Fruit fly (Drosophila melanogaster): Measurements from ENCODE around the gene Ets65A.
A peak's percentile ranks its signal among the peaks of the same experiment; 100 is the strongest.

Gene Ets65A

DNA sequence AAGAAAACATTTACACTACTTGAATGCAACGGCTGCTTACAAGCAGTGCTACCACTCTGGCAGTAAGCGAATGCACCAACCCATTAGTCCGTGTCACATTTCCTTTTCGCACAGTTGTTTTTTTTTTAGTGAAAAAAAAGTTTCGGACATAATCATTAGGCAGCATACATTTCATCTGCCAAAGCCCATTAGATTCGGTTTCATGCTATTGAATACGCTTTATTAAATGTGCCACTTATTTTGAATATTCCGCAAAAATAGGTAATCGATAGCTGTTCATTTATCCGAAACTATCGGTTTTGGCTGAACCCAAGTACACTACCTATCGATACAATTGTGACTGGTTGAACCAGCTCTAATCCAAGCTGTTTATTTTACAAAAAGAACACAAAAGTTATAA, 42.6 kb upstream of the Ets65A start, which contains the start of gene tant (continued):
- TF ChIP-seq pnt (GFP tag; optimal IDR thresholded peaks at IDR 0.05): no peak
- TF ChIP-seq ind (GFP tag; optimal IDR thresholded peaks at IDR 0.05): no peak
- no peak for TF ChIP-seq lola (GFP tag; optimal IDR thresholded peaks at IDR 0.05)
- no peak for TF ChIP-seq CG2199 (GFP tag; IDR thresholded peaks at IDR 0.05)
- TF ChIP-seq CG16815 (GFP tag; optimal IDR thresholded peaks at IDR 0.05): no peak
- peak; percentile 76 for TF ChIP-seq pita (GFP tag; optimal IDR thresholded peaks at IDR 0.05)
- TF ChIP-seq Bdp1 (GFP tag; optimal IDR thresholded peaks at IDR 0.05): peak; percentile 11
- TF ChIP-seq Gsc (GFP tag; IDR thresholded peaks at IDR 0.05): no peak
- peak in 1 of 2 experiments; percentile 41 for TF ChIP-seq crp (GFP tag; optimal IDR thresholded peaks at IDR 0.05)
- TF ChIP-seq run (tag; optimal IDR thresholded peaks at IDR 0.05): no peak
- no peak for TF ChIP-seq emc (GFP tag; optimal IDR thresholded peaks at IDR 0.05)
- TF ChIP-seq tx (GFP tag; optimal IDR thresholded peaks at IDR 0.05): no peak
- TF ChIP-seq PHDP (tag; optimal IDR thresholded peaks at IDR 0.05): no peak
- no peak for TF ChIP-seq danr (GFP tag; IDR thresholded peaks at IDR 0.05)
- no peak for TF ChIP-seq otp (GFP tag; IDR thresholded peaks at IDR 0.05)
- TF ChIP-seq HHEX (GFP tag; optimal IDR thresholded peaks at IDR 0.05): no peak
- no peak for TF ChIP-seq bigmax (GFP tag; optimal IDR thresholded peaks at IDR 0.05)
- no peak for TF ChIP-seq eve (GFP tag; optimal IDR thresholded peaks at IDR 0.05)
- TF ChIP-seq z (GFP tag; IDR thresholded peaks at IDR 0.05): no peak
- TF ChIP-seq ranshi (GFP tag; IDR thresholded peaks at IDR 0.05): no peak
- no peak for TF ChIP-seq NK7.1 (GFP tag; optimal IDR thresholded peaks at IDR 0.05)
- TF ChIP-seq CG4282 (GFP tag; optimal IDR thresholded peaks at IDR 0.05): no peak
- TF ChIP-seq Doc2 (GFP tag; IDR thresholded peaks at IDR 0.05): no peak
- no peak for TF ChIP-seq CG8089 (GFP tag; optimal IDR thresholded peaks at IDR 0.05)
- TF ChIP-seq Scr (GFP tag; IDR thresholded peaks at IDR 0.05; ENCODE audit: partially characterized antibody): peak; percentile 95
- TF ChIP-seq NfI (GFP tag; optimal IDR thresholded peaks at IDR 0.05): no peak
- peak; percentile 6 for TF ChIP-seq CG18764 (GFP tag; optimal IDR thresholded peaks at IDR 0.05)
- peak; percentile 30 for TF ChIP-seq jumu (GFP tag; optimal IDR thresholded peaks at IDR 0.05)
- TF ChIP-seq tio (GFP tag; optimal IDR thresholded peaks at IDR 0.05): no peak
- no peak for TF ChIP-seq CG6683 (GFP tag; optimal IDR thresholded peaks at IDR 0.05)
- peak; percentile 12 for TF ChIP-seq CG10979 (tag; optimal IDR thresholded peaks at IDR 0.05)
- peak in 1 of 2 experiments; percentile 17 for TF ChIP-seq dpn (GFP tag; optimal IDR thresholded peaks at IDR 0.05)
- no peak for TF ChIP-seq sens-2 (GFP tag; IDR thresholded peaks at IDR 0.05)
- TF ChIP-seq zfh1 (GFP tag; IDR thresholded peaks at IDR 0.05): no peak
- peak; percentile 31 for TF ChIP-seq CG1603 (tag; optimal IDR thresholded peaks at IDR 0.05)
- TF ChIP-seq tna (GFP tag; IDR thresholded peaks at IDR 0.05; ENCODE audit: partially characterized antibody): peak; percentile 80
- no peak for TF ChIP-seq Oli (tag; optimal IDR thresholded peaks at IDR 0.05)
- peak; percentile 66 for TF ChIP-seq CoRest (tag; optimal IDR thresholded peaks at IDR 0.05)
- TF ChIP-seq mam (GFP tag; optimal IDR thresholded peaks at IDR 0.05): peak; percentile 13
- TF ChIP-seq CG6854 (GFP tag; optimal IDR thresholded peaks at IDR 0.05): no peak
- peak; percentile 73 for TF ChIP-seq Dp (GFP tag; optimal IDR thresholded peaks at IDR 0.05)
- no peak for TF ChIP-seq CG3838 (GFP tag; optimal IDR thresholded peaks at IDR 0.05)
- no peak for TF ChIP-seq Ravus (GFP tag; IDR thresholded peaks at IDR 0.05)
- no peak for TF ChIP-seq trh (GFP tag; optimal IDR thresholded peaks at IDR 0.05)
- TF ChIP-seq Fer3 (tag; optimal IDR thresholded peaks at IDR 0.05): no peak
- peak; percentile 6 for TF ChIP-seq CG30403 (GFP tag; optimal IDR thresholded peaks at IDR 0.05)
- no peak for TF ChIP-seq ham (GFP tag; IDR thresholded peaks at IDR 0.05)
- TF ChIP-seq aop (GFP tag; IDR thresholded peaks at IDR 0.05): no peak
- TF ChIP-seq Sox100B (GFP tag; optimal IDR thresholded peaks at IDR 0.05): no peak
- TF ChIP-seq lmd (GFP tag; IDR thresholded peaks at IDR 0.05): no peak
- peak; percentile 43 for TF ChIP-seq CG11504 (tag; optimal IDR thresholded peaks at IDR 0.05)
- TF ChIP-seq lab (GFP tag; optimal IDR thresholded peaks at IDR 0.05): no peak
